Worm (Caenorhabditis elegans) whole organism, L4/young adult: Measurements from ENCODE around the gene gpd-4.

ENCODE experiments used
- W03F9.2 ChIP-seq: fragments of 150-350 bp; optimal IDR thresholded peaks from 2 replicates; lab custom pipeline; 2014; ENCODE audit warnings: missing biosample characterization, missing genetic modification characterization
- dao-5 ChIP-seq: sonication (generic microtip); optimal IDR thresholded peaks from 2 replicates; lab custom pipeline; 2016; ENCODE audit warnings: missing genotype, missing genetic modification characterization, moderate library complexity, missing compliant biosample characterization
- him-1 ChIP-seq: sonication (generic microtip); optimal IDR thresholded peaks from 2 replicates; lab custom pipeline; 2016; ENCODE audit warnings: missing genotype, missing genetic modification reagents, missing genetic modification characterization, missing compliant biosample characterization

DNA sequence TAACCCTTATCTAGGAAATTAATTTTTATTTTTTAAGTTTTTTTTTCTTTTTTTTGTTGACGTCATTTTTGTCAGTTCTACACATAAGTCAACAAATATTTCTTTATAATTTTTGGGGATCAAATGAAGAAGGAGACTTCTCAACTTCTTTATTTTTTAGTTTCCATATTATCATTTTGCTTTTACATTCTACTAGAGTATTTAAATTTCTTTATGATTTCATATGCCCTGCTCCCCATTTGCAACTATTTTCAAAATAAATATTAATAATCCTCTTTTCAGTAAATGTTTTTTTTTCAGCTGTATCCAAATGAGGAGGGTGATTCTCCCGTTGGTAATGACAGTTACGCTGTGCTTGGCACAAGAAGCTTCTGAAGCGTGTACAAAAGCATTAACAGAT lies 33.7 kb upstream of the gpd-4 start, which contains the start of gene phg-1:
- TF ChIP-seq dao-5 (tag; lab: Kevin White, UChicago), result no peak
- TF ChIP-seq him-1 (tag; lab: Kevin White, UChicago), result no peak
- no peak for TF ChIP-seq W03F9.2 (tag; lab: Kevin White, UChicago)
